Fruit fly (Drosophila melanogaster): ENCODE results near the gene CG31441.

CG31441 gene

dm6 chr3R:11269013-11269412 lies 32.9 kb downstream of the CG31441 start:
- TF ChIP-seq PHDP (tag; optimal IDR thresholded peaks at IDR 0.05) (no peak), CG13287 (GFP tag; IDR thresholded peaks at IDR 0.05; ENCODE audit: partially characterized antibody) (no peak), CG5245 (GFP tag; optimal IDR thresholded peaks at IDR 0.05) (peak; percentile 84), zfh1 (GFP tag; IDR thresholded peaks at IDR 0.05) (no peak), Hmx (GFP tag; optimal IDR thresholded peaks at IDR 0.05) (no peak), CG8290 (GFP tag; optimal IDR thresholded peaks at IDR 0.05) (peak; percentile 62), CG8290 (tag; optimal IDR thresholded peaks at IDR 0.05) (peak in 1 of 2 experiments; percentile 29), toy (GFP tag; IDR thresholded peaks at IDR 0.05) (no peak), al (GFP tag; IDR thresholded peaks at IDR 0.05) (no peak), p53 (GFP tag; optimal IDR thresholded peaks at IDR 0.05) (peak; percentile 8), jumu (GFP tag; optimal IDR thresholded peaks at IDR 0.05) (peak; percentile 1), CG4854 (GFP tag; optimal IDR thresholded peaks at IDR 0.05) (no peak), CoRest (tag; optimal IDR thresholded peaks at IDR 0.05) (peak; percentile 65), Dad (GFP tag; optimal IDR thresholded peaks at IDR 0.05) (peak; percentile 12), cg (GFP tag; optimal IDR thresholded peaks at IDR 0.05) (no peak), CG11398 (GFP tag; optimal IDR thresholded peaks at IDR 0.05) (no peak), klu (GFP tag; IDR thresholded peaks at IDR 0.05) (no peak), stwl (tag; optimal IDR thresholded peaks at IDR 0.05) (peak; percentile 87), CG15601 (tag; optimal IDR thresholded peaks at IDR 0.05) (no peak), bsh (GFP tag; optimal IDR thresholded peaks at IDR 0.05) (no peak), gsb-n (tag; optimal IDR thresholded peaks at IDR 0.05) (peak; percentile 72), Vsx1 (GFP tag; optimal IDR thresholded peaks at IDR 0.05) (peak; percentile 75), CG6791 (GFP tag; IDR thresholded peaks at IDR 0.05; ENCODE audit: partially characterized antibody) (no peak), CG11093 (GFP tag; IDR thresholded peaks at IDR 0.05) (no peak), HLH4C (GFP tag; IDR thresholded peaks at IDR 0.05; ENCODE audit: partially characterized antibody) (no peak), CG8089 (GFP tag; optimal IDR thresholded peaks at IDR 0.05) (peak; percentile 57), CrebB (tag; optimal IDR thresholded peaks at IDR 0.05) (peak; percentile 52), Lpt (GFP tag; optimal IDR thresholded peaks at IDR 0.05) (peak; percentile 97), CG7786 (GFP tag; optimal IDR thresholded peaks at IDR 0.05) (peak; percentile 10), Scr (GFP tag; IDR thresholded peaks at IDR 0.05; ENCODE audit: partially characterized antibody) (no peak), CG2678 (tag; optimal IDR thresholded peaks at IDR 0.05) (no peak), Bgb (GFP tag; IDR thresholded peaks at IDR 0.05; ENCODE audit: partially characterized antibody) (no peak), dpn (GFP tag; optimal IDR thresholded peaks at IDR 0.05) (peak; percentile 45 to 65), CG15269 (tag; optimal IDR thresholded peaks at IDR 0.05) (no peak), Blimp-1 (GFP tag; optimal IDR thresholded peaks at IDR 0.05) (no peak), gro (GFP tag; optimal IDR thresholded peaks at IDR 0.05) (no peak), CG1233 (GFP tag; optimal IDR thresholded peaks at IDR 0.05) (peak; percentile 76), CG4424 (GFP tag; optimal IDR thresholded peaks at IDR 0.05) (peak; percentile 83), yki (optimal IDR thresholded peaks at IDR 0.05) (no peak), Hr51 (GFP tag; optimal IDR thresholded peaks at IDR 0.05) (peak in 1 of 2 experiments; percentile 31), HLH54F (GFP tag; optimal IDR thresholded peaks at IDR 0.05) (no peak), psq (GFP tag; optimal IDR thresholded peaks at IDR 0.05) (no peak), nerfin-2 (GFP tag; IDR thresholded peaks at IDR 0.05; ENCODE audit: partially characterized antibody) (no peak), fd64A (GFP tag; optimal IDR thresholded peaks at IDR 0.05) (peak; percentile 66), CHES-1-like (GFP tag; optimal IDR thresholded peaks at IDR 0.05) (no peak), CG12391 (tag; optimal IDR thresholded peaks at IDR 0.05) (no peak), CG14441 (GFP tag; IDR thresholded peaks at IDR 0.05) (no peak), HmgD (GFP tag; optimal IDR thresholded peaks at IDR 0.05) (no peak), CG11085 (GFP tag; IDR thresholded peaks at IDR 0.05) (peak; percentile 19; the same call in 1 of the 2 replicates), otp (GFP tag; IDR thresholded peaks at IDR 0.05) (peak; percentile 64), CG7556 (GFP tag; optimal IDR thresholded peaks at IDR 0.05) (no peak)

Measured in whole organism, embryonic.